Worm (Caenorhabditis elegans): Measurements from ENCODE around the gene Y54G2A.11.

DNA sequence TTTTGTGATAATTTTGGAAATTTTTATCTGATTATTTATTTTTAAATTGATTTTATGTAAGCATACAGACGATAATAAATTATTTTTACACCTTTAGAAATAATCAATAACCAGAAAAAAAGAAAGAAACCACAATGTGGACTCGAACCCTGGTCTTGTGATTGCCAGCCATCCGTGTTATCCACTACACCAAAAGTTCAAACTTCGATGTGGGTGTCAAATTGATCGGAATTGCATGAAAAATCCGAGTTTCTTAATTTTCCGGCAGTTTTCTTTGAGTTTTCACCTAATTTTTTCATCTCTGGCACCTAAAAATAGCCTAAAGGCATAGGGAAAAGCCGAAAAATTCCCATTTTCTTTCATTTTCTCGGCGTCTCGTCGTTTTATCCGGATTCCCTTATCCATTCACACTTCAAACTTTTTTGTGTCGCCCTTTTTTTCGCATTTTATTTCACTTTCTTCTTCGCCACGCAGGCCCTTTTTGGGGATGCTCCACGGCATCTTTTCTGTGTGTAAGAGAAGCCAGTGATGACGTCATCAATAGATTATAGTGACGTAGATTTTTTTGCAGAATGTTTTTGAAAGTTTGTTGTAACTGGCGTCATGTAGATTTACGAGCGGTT, 24.1 kb downstream of the Y54G2A.11 start:
- TF ChIP-seq ama-1 (optimal IDR thresholded peaks at IDR 0.05) (no peak), lin-39 (tag; optimal IDR thresholded peaks at IDR 0.05) (no peak), lin-15B (tag; optimal IDR thresholded peaks at IDR 0.05) (no peak), nhr-11 (tag; optimal IDR thresholded peaks at IDR 0.05) (no peak)

Measured in whole organism, L3 larva.